Worm (Caenorhabditis elegans): ENCODE data around the gene mlt-11.

The mlt-11 gene

DNA sequence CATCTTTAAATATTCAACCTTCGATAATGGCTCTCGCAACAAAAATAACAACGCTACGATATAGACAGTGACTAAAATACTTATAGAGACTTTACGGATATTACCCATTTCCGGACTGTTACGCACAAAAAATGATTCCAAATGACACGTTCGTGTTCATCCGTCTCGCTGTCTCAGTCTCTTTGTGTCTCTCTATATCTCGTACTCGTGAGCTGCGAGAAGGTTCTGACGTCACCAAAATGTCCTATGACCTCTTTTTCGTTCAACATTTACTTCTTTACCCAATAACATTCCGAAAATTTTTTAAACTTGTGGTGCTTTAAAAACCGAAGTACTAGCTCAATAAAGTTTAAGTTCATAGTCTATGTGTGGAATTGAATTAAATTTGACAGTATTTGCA is 43.2 kb downstream of the mlt-11 start (continued):
- TF ChIP-seq nhr-10 (tag; optimal IDR thresholded peaks at IDR 0.05) (no peak), nhr-237 (tag; optimal IDR thresholded peaks at IDR 0.05) (no peak), ZK546.5 (tag; optimal IDR thresholded peaks at IDR 0.05) (no peak), egl-27 (tag; optimal IDR thresholded peaks at IDR 0.05) (no peak), Y55F3AM.14 (GFP tag; optimal IDR thresholded peaks at IDR 0.05) (no peak), mab-5 (tag; optimal IDR thresholded peaks at IDR 0.05) (no peak), blmp-1 (tag; optimal IDR thresholded peaks at IDR 0.05; ENCODE audit: insufficient read depth) (no peak), unc-62 (GFP tag; optimal IDR thresholded peaks at IDR 0.05) (no peak)

DNA sequence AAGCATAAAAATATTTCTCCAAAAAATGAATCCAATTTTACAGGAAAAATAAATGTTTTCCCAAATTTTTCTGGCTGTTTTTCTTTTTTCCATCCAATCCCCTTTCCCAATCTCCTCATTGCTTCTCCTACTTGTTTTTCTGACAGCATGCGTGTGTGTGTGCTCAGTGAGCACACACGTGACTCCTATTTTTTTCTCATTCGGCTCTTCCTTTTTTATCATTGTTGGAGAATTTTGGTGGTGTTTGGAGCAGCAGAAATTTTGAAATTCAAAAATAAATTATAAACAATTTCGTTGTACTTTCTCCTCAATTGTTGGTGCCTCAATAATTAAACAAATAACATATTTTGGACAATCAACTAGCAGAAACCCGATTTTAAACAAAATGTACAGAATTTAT is 43.6 kb downstream of the mlt-11 start:
- TF ChIP-seq C34F6.9 (tag; optimal IDR thresholded peaks at IDR 0.05) = peak; percentile 14
- TF ChIP-seq mab-5 (tag; optimal IDR thresholded peaks at IDR 0.05) = no peak
- peak in 1 of 2 experiments; percentile 32 for TF ChIP-seq lsy-2 (tag; optimal IDR thresholded peaks at IDR 0.05)
- no peak for TF ChIP-seq ZK546.5 (tag; optimal IDR thresholded peaks at IDR 0.05)
- no peak for TF ChIP-seq nhr-6 (tag; optimal IDR thresholded peaks at IDR 0.05)
- TF ChIP-seq nhr-129 (tag; optimal IDR thresholded peaks at IDR 0.05) = peak; percentile 4
- no peak for TF ChIP-seq Y55F3AM.14 (GFP tag; optimal IDR thresholded peaks at IDR 0.05)
- TF ChIP-seq unc-55 (GFP tag; optimal IDR thresholded peaks at IDR 0.05) = peak; percentile 47
- peak in 1 of 2 experiments; percentile 56 for TF ChIP-seq mdl-1 (tag; optimal IDR thresholded peaks at IDR 0.05)

DNA sequence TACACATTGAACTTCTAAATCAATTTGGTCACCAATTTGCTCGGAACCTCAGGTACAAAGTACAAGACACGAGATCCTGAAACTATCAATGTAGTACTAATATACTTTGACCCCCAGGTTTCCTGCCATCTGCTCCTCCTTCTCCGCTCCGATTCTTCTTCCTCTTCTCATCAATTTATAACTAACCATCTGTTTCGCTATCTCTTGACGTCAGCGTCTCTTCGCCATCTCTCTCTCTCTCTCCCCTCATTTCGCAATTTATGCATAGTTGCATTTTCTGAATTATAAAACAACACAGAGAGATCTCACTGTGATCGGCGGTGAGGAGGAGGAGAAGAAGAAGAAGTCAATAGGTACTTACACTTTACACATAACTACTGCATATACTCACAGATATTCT is 44.7 kb downstream of the mlt-11 start:
- peak; percentile 14 for TF ChIP-seq ama-1 (optimal IDR thresholded peaks at IDR 0.05)
- no peak for TF ChIP-seq peb-1 (tag; optimal IDR thresholded peaks at IDR 0.05)
- TF ChIP-seq mab-5 (tag; optimal IDR thresholded peaks at IDR 0.05) = peak; percentile 50
- TF ChIP-seq lin-13 (GFP tag; optimal IDR thresholded peaks at IDR 0.05) = peak; percentile 20
- TF ChIP-seq nhr-6 (tag; optimal IDR thresholded peaks at IDR 0.05) = peak; percentile 36
- TF ChIP-seq lsy-2 (tag; optimal IDR thresholded peaks at IDR 0.05) = peak in 1 of 2 experiments; percentile 41
- TF ChIP-seq F13H6.1 (tag; optimal IDR thresholded peaks at IDR 0.05) = peak; percentile 6
- TF ChIP-seq R02D3.7 (tag; optimal IDR thresholded peaks at IDR 0.05) = no peak
- no peak for TF ChIP-seq sma-3 (GFP tag; optimal IDR thresholded peaks at IDR 0.05)
- TF ChIP-seq sma-9 (GFP tag; optimal IDR thresholded peaks at IDR 0.05) = peak; percentile 73
- no peak for TF ChIP-seq sma-9 (tag; optimal IDR thresholded peaks at IDR 0.05)
- TF ChIP-seq sem-4 (tag; optimal IDR thresholded peaks at IDR 0.05) = peak; percentile 22
- TF ChIP-seq nhr-129 (tag; optimal IDR thresholded peaks at IDR 0.05) = peak; percentile 86
- TF ChIP-seq unc-55 (GFP tag; optimal IDR thresholded peaks at IDR 0.05) = peak; percentile 80
- TF ChIP-seq nhr-11 (tag; optimal IDR thresholded peaks at IDR 0.05) = no peak
- TF ChIP-seq C34F6.9 (tag; optimal IDR thresholded peaks at IDR 0.05) = peak; percentile 59

DNA sequence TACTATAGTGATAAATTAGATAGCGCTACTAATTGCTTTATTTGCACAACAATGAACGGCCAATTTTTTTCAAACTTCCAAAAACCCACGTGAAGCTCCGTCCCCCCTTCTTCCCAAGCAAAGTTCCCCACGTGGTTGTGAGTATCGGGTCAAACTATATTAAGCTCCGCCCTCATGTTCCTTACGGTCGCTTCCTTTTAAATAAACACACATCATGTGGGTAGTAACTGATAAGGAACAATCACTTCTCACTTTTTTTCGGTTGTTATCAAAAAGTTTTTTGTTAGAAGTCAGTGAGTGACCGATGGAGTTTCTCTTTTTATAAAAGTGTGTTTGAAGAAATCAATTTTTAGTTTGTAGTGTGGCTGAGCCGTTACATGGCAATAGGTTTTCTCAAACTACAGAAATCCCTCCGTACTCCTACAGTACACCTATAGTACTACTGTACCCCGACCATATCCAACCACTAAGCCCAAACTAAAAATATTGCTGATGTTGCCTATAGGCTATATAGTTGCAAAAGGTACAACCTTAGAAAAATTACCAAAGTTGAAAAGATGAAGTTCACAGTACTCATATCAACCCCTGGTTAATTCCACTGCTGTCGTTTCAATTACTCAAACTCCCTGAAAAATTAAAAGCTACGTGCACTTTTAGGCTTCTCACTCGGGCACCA is 45.5 kb downstream of the mlt-11 start:
- TF ChIP-seq nhr-23 (tag; optimal IDR thresholded peaks at IDR 0.05) (no peak), nhr-10 (tag; optimal IDR thresholded peaks at IDR 0.05) (no peak), crh-2 (tag; optimal IDR thresholded peaks at IDR 0.05) (peak; percentile 55), nhr-129 (tag; optimal IDR thresholded peaks at IDR 0.05) (peak; percentile 35), sem-4 (tag; optimal IDR thresholded peaks at IDR 0.05) (peak; percentile 6), gmeb-1 (tag; optimal IDR thresholded peaks at IDR 0.05) (peak; percentile 70), ztf-11 (tag; optimal IDR thresholded peaks at IDR 0.05) (no peak), mbf-1 (tag; optimal IDR thresholded peaks at IDR 0.05) (no peak), F13H6.1 (tag; optimal IDR thresholded peaks at IDR 0.05) (peak; percentile 81), nhr-25 (tag; optimal IDR thresholded peaks at IDR 0.05) (no peak), elt-3 (tag; optimal IDR thresholded peaks at IDR 0.05) (no peak), egl-27 (tag; optimal IDR thresholded peaks at IDR 0.05) (no peak), ceh-16 (tag; optimal IDR thresholded peaks at IDR 0.05) (no peak), sma-9 (GFP tag; optimal IDR thresholded peaks at IDR 0.05) (peak; percentile 87), sma-9 (tag; optimal IDR thresholded peaks at IDR 0.05) (no peak), fos-1 (tag; optimal IDR thresholded peaks at IDR 0.05) (peak; percentile 57), sma-3 (GFP tag; optimal IDR thresholded peaks at IDR 0.05) (peak; percentile 63), nhr-77 (tag; optimal IDR thresholded peaks at IDR 0.05) (no peak), mdl-1 (tag; optimal IDR thresholded peaks at IDR 0.05) (peak; percentile 48 to 77), ztf-4 (tag; optimal IDR thresholded peaks at IDR 0.05) (no peak)

Measured in whole organism, L2 larva.